Fruit fly (Drosophila melanogaster) whole organism, adult: ENCODE measurements around the gene Pex2.

Experiments
- CG11617 ChIP-seq: fragments of 200-800 bp; sonication (Bioruptor generic); optimal IDR thresholded peaks from 2 replicates; lab custom pipeline; 2017; ENCODE audit warnings: mild to moderate bottlenecking, missing biosample characterization, missing genetic modification reagents, missing genetic modification characterization
- CG12768 ChIP-seq: fragments of 200-800 bp; sonication (Bioruptor generic); optimal IDR thresholded peaks from 2 replicates; lab custom pipeline; 2017; ENCODE audit warnings: missing biosample characterization, missing genetic modification characterization, mild to moderate bottlenecking, moderate library complexity, missing genetic modification reagents
- CG14711 ChIP-seq: fragments of 200-800 bp; sonication (Bioruptor generic); optimal IDR thresholded peaks from 2 replicates; lab custom pipeline; 2018; ENCODE audit warnings: missing biosample characterization, mild to moderate bottlenecking, missing genetic modification characterization, moderate library complexity
- CG1620 ChIP-seq: fragments of 200-800 bp; sonication (Bioruptor generic); optimal IDR thresholded peaks from 2 replicates; lab custom pipeline; 2016; ENCODE audit warnings: missing biosample characterization, missing genetic modification characterization
- CG33017 ChIP-seq: fragments of 200-800 bp; sonication (Bioruptor generic); optimal IDR thresholded peaks from 2 replicates; lab custom pipeline; 2018; ENCODE audit warnings: missing biosample characterization, mild to moderate bottlenecking, missing genetic modification characterization, moderate library complexity
- CG5204 ChIP-seq: fragments of 200-800 bp; sonication (Bioruptor generic); optimal IDR thresholded peaks from 2 replicates; lab custom pipeline; 2016; ENCODE audit warnings: missing biosample characterization, missing genetic modification characterization
- CG7045 ChIP-seq: fragments of 200-800 bp; sonication (Bioruptor generic); optimal IDR thresholded peaks from 2 replicates; lab custom pipeline; 2017; ENCODE audit warnings: missing biosample characterization, mild to moderate bottlenecking, missing genetic modification characterization
- CG7101 ChIP-seq: fragments of 200-800 bp; sonication (Bioruptor generic); optimal IDR thresholded peaks from 2 replicates; lab custom pipeline; 2018; ENCODE audit warnings: missing biosample characterization, mild to moderate bottlenecking, missing genetic modification characterization, moderate library complexity
- Clk ChIP-seq: fragments of 200-800 bp; sonication (Bioruptor generic); optimal IDR thresholded peaks from 2 replicates; lab custom pipeline; 2017; ENCODE audit warnings: missing biosample characterization, missing genetic modification characterization
- Crg-1 ChIP-seq: fragments of 200-800 bp; sonication (Bioruptor generic); optimal IDR thresholded peaks from 2 replicates; lab custom pipeline; 2016; ENCODE audit warnings: missing biosample characterization, missing genetic modification characterization
- Hr96 ChIP-seq: fragments of 200-800 bp; sonication (Bioruptor generic); optimal IDR thresholded peaks from 2 replicates; lab custom pipeline; 2016; ENCODE audit warnings: missing biosample characterization, missing genetic modification characterization
- Mnt ChIP-seq: fragments of 200-800 bp; sonication (Bioruptor generic); optimal IDR thresholded peaks from 2 replicates; lab custom pipeline; 2016; ENCODE audit warnings: missing biosample characterization, mild to moderate bottlenecking, missing genetic modification characterization
- bab1 ChIP-seq: fragments of 200-800 bp; sonication (Bioruptor generic); optimal IDR thresholded peaks from 3 replicates; lab custom pipeline; 2019; ENCODE audit warnings: missing biosample characterization, mild to moderate bottlenecking, missing genetic modification characterization, moderate library complexity
- cic ChIP-seq: fragments of 200-800 bp; sonication (Bioruptor generic); optimal IDR thresholded peaks from 2 replicates; lab custom pipeline; 2017; ENCODE audit warnings: missing biosample characterization, mild to moderate bottlenecking, missing genetic modification characterization, moderate library complexity
- cnc ChIP-seq, 2 experiments: fragments of >200 bp; optimal IDR thresholded peaks; 2 replicates each; lab custom pipeline; 2017
- kay ChIP-seq: fragments of 200-800 bp; sonication (Bioruptor generic); peaks from one replicate; lab custom pipeline; 2016; ENCODE audit warnings: missing biosample characterization, missing genetic modification characterization, borderline replicate concordance
- ovo ChIP-seq: fragments of 200-800 bp; sonication (Bioruptor generic); optimal IDR thresholded peaks from 2 replicates; lab custom pipeline; 2016; ENCODE audit warnings: missing biosample characterization, missing genetic modification characterization
- pad ChIP-seq: fragments of 200-800 bp; sonication (Bioruptor generic); optimal IDR thresholded peaks from 3 replicates; lab custom pipeline; 2017; ENCODE audit warnings: missing biosample characterization, missing genetic modification characterization, mild to moderate bottlenecking, moderate library complexity, missing genetic modification reagents
- tj ChIP-seq: fragments of 200-800 bp; sonication (Bioruptor generic); optimal IDR thresholded peaks from 3 replicates; lab custom pipeline; 2017; ENCODE audit warnings: missing biosample characterization, mild to moderate bottlenecking, missing genetic modification characterization, moderate library complexity
- toe ChIP-seq: fragments of 200-800 bp; sonication (Bioruptor generic); optimal IDR thresholded peaks from 2 replicates; lab custom pipeline; 2016; ENCODE audit warnings: missing biosample characterization, missing genetic modification characterization

The Pex2 gene

DNA sequence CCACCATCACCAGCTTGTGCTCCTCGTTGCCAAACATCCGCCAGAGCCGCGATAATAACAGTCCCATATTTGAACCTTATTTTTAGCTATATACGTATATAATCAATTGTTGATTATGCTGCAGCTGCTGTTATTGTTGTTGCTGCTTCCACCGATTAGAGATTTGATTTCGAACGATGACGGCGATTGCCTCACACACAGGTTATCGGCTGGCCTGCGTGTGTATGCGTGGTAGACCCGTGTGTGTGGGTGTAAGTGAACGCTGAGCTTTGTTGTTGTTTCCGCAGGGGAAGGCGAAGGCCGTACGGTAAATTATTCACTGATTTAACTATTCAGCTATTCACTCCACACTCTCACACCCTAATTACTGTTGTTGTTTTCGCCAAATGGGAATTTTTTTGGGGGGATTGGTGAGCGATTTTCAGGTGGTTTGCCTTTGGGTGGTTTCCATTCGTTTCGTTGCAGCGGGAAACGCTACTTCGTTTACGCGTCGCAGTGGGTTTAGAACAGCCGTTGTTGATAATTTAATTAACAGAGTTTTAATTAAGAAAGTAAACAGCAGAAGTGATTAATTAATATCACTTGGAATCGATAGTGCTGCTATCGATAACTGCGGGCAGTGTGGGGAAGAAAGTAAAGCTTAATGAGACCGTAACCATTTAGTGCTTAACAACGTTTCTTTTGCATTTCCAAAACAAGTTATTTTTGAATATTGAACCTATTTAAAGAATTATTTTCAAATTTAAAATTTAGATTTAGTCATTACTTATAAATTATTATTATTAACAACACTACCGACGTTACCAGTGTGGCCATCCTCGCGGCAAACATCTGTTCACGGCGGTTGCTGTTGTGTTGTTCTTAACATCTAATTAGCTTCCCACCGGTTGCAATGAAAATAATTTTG, 39.4 kb upstream of the Pex2 start, which contains the start of the genes Arl5 and CG13671:
Gene Arl5 (minus strand): TSS at position 616 of the 907 bp plus-strand sequence.
Gene CG13671 (plus strand): TSS at position 841 of the 907 bp plus-strand sequence.
- TF ChIP-seq kay, result no peak
- no peak for TF ChIP-seq toe (GFP tag; lab: Kevin White, UChicago)
- peak; percentile 31 for TF ChIP-seq tj
- TF ChIP-seq CG33017 (tag; lab: Kevin White, UChicago), result peak; percentile 44
- TF ChIP-seq cic (GFP tag; lab: Kevin White, UChicago), result peak; percentile 54
- TF ChIP-seq CG7101 (tag; lab: Kevin White, UChicago), result peak; percentile 80
- TF ChIP-seq CG14711, result peak; percentile 83
- peak; percentile 82 for TF ChIP-seq CG11617
- peak; percentile 72 for TF ChIP-seq Crg-1 (GFP tag; lab: Kevin White, UChicago)
- TF ChIP-seq CG1620 (GFP tag; lab: Kevin White, UChicago), result peak; percentile 66
- TF ChIP-seq Hr96 (GFP tag; lab: Kevin White, UChicago), result no peak
- TF ChIP-seq CG7045, result peak; percentile 66
- TF ChIP-seq Clk (GFP tag; lab: Kevin White, UChicago), result peak; percentile 60
- peak; percentile 83 for TF ChIP-seq ovo (GFP tag; lab: Kevin White, UChicago)
- TF ChIP-seq Mnt (GFP tag; lab: Kevin White, UChicago), result peak; percentile 32
- peak; percentile 57 for TF ChIP-seq CG12768 (GFP tag; lab: Kevin White, UChicago)
- TF ChIP-seq CG5204 (GFP tag; lab: Kevin White, UChicago), result no peak
- TF ChIP-seq bab1 (GFP tag; lab: Kevin White, UChicago), result peak; percentile 84
- peak; percentile 100 for TF ChIP-seq pad (GFP tag; lab: Kevin White, UChicago)

DNA sequence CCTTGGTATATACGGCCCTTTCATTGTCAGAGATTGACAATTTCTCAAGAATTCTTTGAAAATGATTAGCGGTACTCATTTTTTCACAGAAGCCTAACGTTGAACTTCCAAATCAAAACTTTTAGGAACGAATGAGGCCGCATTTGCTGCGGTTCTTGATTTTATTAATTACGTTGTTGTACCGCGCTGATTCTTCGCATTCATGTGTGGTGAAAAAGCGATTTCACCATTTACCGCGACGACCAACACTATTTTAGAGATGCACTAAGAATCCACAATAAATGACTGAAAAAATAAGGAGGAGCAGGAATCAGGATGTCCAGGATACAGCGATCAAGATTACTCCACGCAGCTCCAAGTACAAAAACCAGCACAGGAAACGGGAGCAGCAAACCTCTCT, 34.9 kb upstream of the Pex2 start, which contains the start of the genes CG7194 and Sbp2:
Gene CG7194 (minus strand): TSS at position 148 of the 400 bp plus-strand sequence.
Gene Sbp2 (plus strand): TSS at position 246 of the 400 bp plus-strand sequence.
- TF ChIP-seq CG33017 (tag; lab: Kevin White, UChicago), result peak; percentile 25
- no peak for TF ChIP-seq toe (GFP tag; lab: Kevin White, UChicago)
- no peak for TF ChIP-seq CG1620 (GFP tag; lab: Kevin White, UChicago)
- peak; percentile 15 for TF ChIP-seq bab1 (GFP tag; lab: Kevin White, UChicago)
- TF ChIP-seq CG11617, result peak; percentile 9
- peak; percentile 18 for TF ChIP-seq CG12768 (GFP tag; lab: Kevin White, UChicago)

DNA sequence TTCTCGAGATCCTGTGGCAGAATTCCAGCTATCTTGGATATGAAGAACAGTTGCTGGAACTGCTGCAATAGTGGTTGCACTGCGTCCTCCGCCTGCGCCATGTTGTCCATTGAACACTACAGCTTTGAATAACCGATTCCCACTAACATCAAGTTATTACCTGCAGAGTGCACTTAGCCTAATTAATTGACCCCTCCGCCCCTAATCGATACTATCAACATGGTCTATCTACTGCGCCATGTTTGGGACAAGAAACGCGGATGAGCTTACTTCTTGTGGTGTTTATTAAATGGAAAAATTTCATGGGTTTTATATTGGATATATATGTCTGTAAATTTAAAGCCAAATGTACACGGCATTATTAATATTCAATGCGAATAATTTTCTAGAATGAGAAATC, 32.0 kb upstream of the Pex2 start, which contains the start of gene Gr66a:
Gene Gr66a (minus strand): TSS at position 101 of the 400 bp plus-strand sequence.
- TF ChIP-seq Clk (GFP tag; lab: Kevin White, UChicago) (no peak), tj (no peak), Hr96 (GFP tag; lab: Kevin White, UChicago) (no peak), CG5204 (GFP tag; lab: Kevin White, UChicago) (no peak), CG1620 (GFP tag; lab: Kevin White, UChicago) (no peak), CG7045 (no peak), pad (GFP tag; lab: Kevin White, UChicago) (no peak), bab1 (GFP tag; lab: Kevin White, UChicago) (no peak), ovo (GFP tag; lab: Kevin White, UChicago) (no peak), CG33017 (tag; lab: Kevin White, UChicago) (no peak), cic (GFP tag; lab: Kevin White, UChicago) (no peak), CG7101 (tag; lab: Kevin White, UChicago) (no peak), kay (no peak), Crg-1 (GFP tag; lab: Kevin White, UChicago) (no peak), CG11617 (no peak)

DNA sequence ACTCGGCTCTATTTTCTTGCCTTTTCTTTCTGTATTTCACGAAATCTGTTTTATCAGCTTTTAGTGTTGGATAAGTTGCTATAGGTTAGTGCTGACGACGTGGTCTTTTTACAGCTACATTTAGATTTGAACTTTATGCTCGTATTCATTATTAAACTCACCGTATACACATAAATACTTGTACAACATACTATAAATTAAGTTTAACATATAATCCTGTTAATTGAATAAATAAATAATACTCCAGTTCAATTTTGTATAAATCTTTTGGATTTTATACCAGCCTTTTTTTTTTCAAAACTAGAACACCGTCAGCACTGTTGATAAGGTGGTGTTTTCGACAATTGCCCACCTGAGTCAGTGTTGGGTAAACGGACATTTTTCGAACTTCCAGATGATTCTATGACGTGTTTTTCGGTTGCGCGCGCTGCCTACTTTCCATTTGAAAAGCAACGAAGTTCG, 29.9 kb upstream of the Pex2 start, which contains the start of gene BI-1:
Gene BI-1 (minus strand): TSS at position 51 of the 462 bp plus-strand sequence.
- TF ChIP-seq Mnt (GFP tag; lab: Kevin White, UChicago), result peak; percentile 69
- TF ChIP-seq cic (GFP tag; lab: Kevin White, UChicago), result peak; percentile 28
- TF ChIP-seq tj, result peak; percentile 76
- peak; percentile 90 for TF ChIP-seq CG7101 (tag; lab: Kevin White, UChicago)
- TF ChIP-seq CG7045, result peak; percentile 80
- no peak for TF ChIP-seq toe (GFP tag; lab: Kevin White, UChicago)
- TF ChIP-seq Hr96 (GFP tag; lab: Kevin White, UChicago), result no peak
- no peak for TF ChIP-seq CG5204 (GFP tag; lab: Kevin White, UChicago)
- TF ChIP-seq CG12768 (GFP tag; lab: Kevin White, UChicago), result peak; percentile 89
- peak; percentile 87 for TF ChIP-seq pad (GFP tag; lab: Kevin White, UChicago)
- no peak for TF ChIP-seq cnc (optimal IDR thresholded peaks at IDR 0.05; lab: Kevin White, UChicago)
- peak; percentile 78 for TF ChIP-seq CG11617
- TF ChIP-seq bab1 (GFP tag; lab: Kevin White, UChicago), result peak; percentile 59
- TF ChIP-seq kay, result peak; percentile 98
- TF ChIP-seq ovo (GFP tag; lab: Kevin White, UChicago), result peak; percentile 28
- peak; percentile 81 for TF ChIP-seq Clk (GFP tag; lab: Kevin White, UChicago)
- peak; percentile 79 for TF ChIP-seq CG1620 (GFP tag; lab: Kevin White, UChicago)
- peak; percentile 72 for TF ChIP-seq CG14711
- TF ChIP-seq Crg-1 (GFP tag; lab: Kevin White, UChicago), result peak; percentile 82
- peak; percentile 80 for TF ChIP-seq CG33017 (tag; lab: Kevin White, UChicago)

DNA sequence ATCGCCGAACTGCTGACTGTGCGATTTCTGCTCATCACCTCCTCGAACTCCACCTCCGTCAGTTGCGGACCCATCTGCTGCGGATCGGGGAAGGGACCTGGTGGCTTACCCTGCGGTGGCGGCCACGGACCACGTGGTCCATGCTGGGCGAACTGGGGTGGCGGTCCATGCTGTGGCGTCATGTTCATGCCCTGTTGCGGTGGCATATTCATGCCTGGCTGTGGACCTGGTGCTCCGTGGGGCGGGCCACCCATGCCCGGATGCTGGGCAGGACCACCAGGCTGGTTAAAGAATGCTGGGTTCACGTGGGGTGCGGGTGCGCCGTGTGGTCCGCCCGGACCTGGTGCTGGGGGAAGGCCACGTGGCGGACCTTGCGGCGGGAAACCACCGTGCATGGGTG, 26.6 kb upstream of the Pex2 start:
- TF ChIP-seq toe (GFP tag; lab: Kevin White, UChicago) (no peak), CG14711 (no peak), Hr96 (GFP tag; lab: Kevin White, UChicago) (no peak), CG1620 (GFP tag; lab: Kevin White, UChicago) (no peak), Mnt (GFP tag; lab: Kevin White, UChicago) (no peak), ovo (GFP tag; lab: Kevin White, UChicago) (no peak), tj (no peak), cnc (optimal IDR thresholded peaks at IDR 0.05; lab: Kevin White, UChicago) (no peak), CG12768 (GFP tag; lab: Kevin White, UChicago) (no peak), CG7045 (no peak), bab1 (GFP tag; lab: Kevin White, UChicago) (no peak), CG11617 (no peak), CG33017 (tag; lab: Kevin White, UChicago) (no peak), CG5204 (GFP tag; lab: Kevin White, UChicago) (no peak), Clk (GFP tag; lab: Kevin White, UChicago) (no peak), kay (no peak), Crg-1 (GFP tag; lab: Kevin White, UChicago) (no peak), cic (GFP tag; lab: Kevin White, UChicago) (no peak), pad (GFP tag; lab: Kevin White, UChicago) (no peak), CG7101 (tag; lab: Kevin White, UChicago) (no peak)
